Worm (Caenorhabditis elegans): ENCODE measurements around the gene F09F9.3.

Gene F09F9.3

ce11 chrX:4101213-4101612, 19.6 kb downstream of the F09F9.3 start:
- peak; percentile 52 for TF ChIP-seq ama-1 (optimal IDR thresholded peaks at IDR 0.05)
- TF ChIP-seq aly-2 (tag; optimal IDR thresholded peaks at IDR 0.05): no peak
- TF ChIP-seq mbf-1 (tag; optimal IDR thresholded peaks at IDR 0.05): no peak

ce11 chrX:4100473-4100872, 20.4 kb downstream of the F09F9.3 start, which contains the start of gene clh-4:
TSS of gene clh-4 (minus strand) at chrX:4100573.
- TF ChIP-seq lin-39 (tag; optimal IDR thresholded peaks at IDR 0.05) (no peak), ceh-16 (tag; optimal IDR thresholded peaks at IDR 0.05) (no peak), nhr-77 (tag; optimal IDR thresholded peaks at IDR 0.05) (no peak), ZK546.5 (tag; optimal IDR thresholded peaks at IDR 0.05) (no peak), nhr-11 (tag; optimal IDR thresholded peaks at IDR 0.05) (no peak), sma-3 (GFP tag; optimal IDR thresholded peaks at IDR 0.05) (no peak), ceh-82 (tag; optimal IDR thresholded peaks at IDR 0.05) (no peak), elt-3 (tag; optimal IDR thresholded peaks at IDR 0.05) (no peak), mbf-1 (tag; optimal IDR thresholded peaks at IDR 0.05) (no peak)

ce11 chrX:4094979-4095378, 25.9 kb downstream of the F09F9.3 start:
- TF ChIP-seq unc-39 (tag; optimal IDR thresholded peaks at IDR 0.05) (no peak), mab-5 (tag; optimal IDR thresholded peaks at IDR 0.05) (peak; percentile 61), ceh-16 (tag; optimal IDR thresholded peaks at IDR 0.05) (no peak), lsy-2 (tag; optimal IDR thresholded peaks at IDR 0.05) (no peak), unc-55 (GFP tag; optimal IDR thresholded peaks at IDR 0.05) (peak; percentile 0)

- TF ChIP-seq ceh-82 (tag; optimal IDR thresholded peaks at IDR 0.05) (no peak), unc-55 (GFP tag; optimal IDR thresholded peaks at IDR 0.05) (peak; percentile 6), elt-3 (tag; optimal IDR thresholded peaks at IDR 0.05) (no peak), F13H6.1 (tag; optimal IDR thresholded peaks at IDR 0.05) (no peak), alr-1 (tag; optimal IDR thresholded peaks at IDR 0.05) (no peak), Y55F3AM.14 (GFP tag; optimal IDR thresholded peaks at IDR 0.05) (no peak), ztf-1 (GFP tag; conservative IDR thresholded peaks at IDR 0.05) (no peak)
These were observed 31.9 kb downstream of the F09F9.3 start for ce11 chrX:4088943-4089342.

ce11 chrX:4085489-4085888, 35.3 kb downstream of the F09F9.3 start:
- TF ChIP-seq ama-1 (optimal IDR thresholded peaks at IDR 0.05): no peak
- no peak for TF ChIP-seq sem-4 (tag; optimal IDR thresholded peaks at IDR 0.05)

ce11 chrX:4079264-4079663, 41.6 kb downstream of the F09F9.3 start, which contains the start of gene T06F4.1:
TSS of gene T06F4.1 (minus strand) at chrX:4079364.
- TF ChIP-seq C34F6.9 (tag; optimal IDR thresholded peaks at IDR 0.05): no peak
- no peak for TF ChIP-seq lin-13 (GFP tag; optimal IDR thresholded peaks at IDR 0.05)
- TF ChIP-seq mab-5 (tag; optimal IDR thresholded peaks at IDR 0.05): no peak
- no peak for TF ChIP-seq ztf-1 (GFP tag; conservative IDR thresholded peaks at IDR 0.05)
- TF ChIP-seq fos-1 (tag; optimal IDR thresholded peaks at IDR 0.05): no peak
- TF ChIP-seq ceh-82 (tag; optimal IDR thresholded peaks at IDR 0.05): no peak
- no peak for TF ChIP-seq dmd-4 (tag; optimal IDR thresholded peaks at IDR 0.05)
- TF ChIP-seq alr-1 (tag; optimal IDR thresholded peaks at IDR 0.05): no peak
- TF ChIP-seq lin-11 (tag; optimal IDR thresholded peaks at IDR 0.05): no peak

ce11 chrX:4075934-4076333, 44.9 kb downstream of the F09F9.3 start:
- TF ChIP-seq lin-11 (tag; optimal IDR thresholded peaks at IDR 0.05): no peak
- TF ChIP-seq sma-9 (GFP tag; optimal IDR thresholded peaks at IDR 0.05): peak; percentile 14
- TF ChIP-seq sma-9 (tag; optimal IDR thresholded peaks at IDR 0.05): no peak
- TF ChIP-seq F13H6.1 (tag; optimal IDR thresholded peaks at IDR 0.05): peak; percentile 36
- peak in 1 of 2 experiments; percentile 6 for TF ChIP-seq lsy-2 (tag; optimal IDR thresholded peaks at IDR 0.05)
- TF ChIP-seq unc-39 (tag; optimal IDR thresholded peaks at IDR 0.05): no peak
- no peak for TF ChIP-seq ztf-11 (tag; optimal IDR thresholded peaks at IDR 0.05)

ce11 chrX:4072501-4072900, 48.3 kb downstream of the F09F9.3 start:
- TF ChIP-seq F13H6.1 (tag; optimal IDR thresholded peaks at IDR 0.05): no peak
- no peak for TF ChIP-seq nhr-10 (tag; optimal IDR thresholded peaks at IDR 0.05)
